Worm (Caenorhabditis elegans) whole organism, dauer: ENCODE measurements around the gene srbc-6.

Experiments used
- unc-62 ChIP-seq: sonication (generic microtip); optimal IDR thresholded peaks from 2 replicates; lab custom pipeline; 2017; ENCODE audit warnings: missing biosample characterization, missing genetic modification reagents, missing genetic modification characterization

Gene srbc-6

ce11 chrV:3204433-3204832 lies 34.5 kb downstream of the srbc-6 start:
- TF ChIP-seq unc-62 (GFP tag; lab: Kevin White, UChicago): no peak

- no peak for TF ChIP-seq unc-62 (GFP tag; lab: Kevin White, UChicago)
Observed at ce11 chrV:3208940-3209339, 39.0 kb downstream of the srbc-6 start.

- TF ChIP-seq unc-62 (GFP tag; lab: Kevin White, UChicago): no peak
Observed at ce11 chrV:3210147-3210546, 40.2 kb downstream of the srbc-6 start, which contains the start of gene apx-1. apx-1 (plus strand) TSS chrV:3210196.

- no peak for TF ChIP-seq unc-62 (GFP tag; lab: Kevin White, UChicago)
Observed at ce11 chrV:3218604-3219003, 48.7 kb downstream of the srbc-6 start.
